Fruit fly (Drosophila melanogaster) whole organism, prepupa: ENCODE results near the gene CG5984.

Source experiments
- Blimp-1 ChIP-seq: fragments of 200-800 bp; sonication (Bioruptor generic); optimal IDR thresholded peaks from 3 replicates; lab custom pipeline; 2017; ENCODE audit warnings: missing biosample characterization, missing genetic modification characterization, mild to moderate bottlenecking, moderate library complexity, missing genetic modification reagents
- CG10631 ChIP-seq: fragments of 200-800 bp; sonication (Bioruptor generic); optimal IDR thresholded peaks from 2 replicates; lab custom pipeline; 2016; ENCODE audit warnings: missing biosample characterization, missing genetic modification characterization
- CG10669 ChIP-seq: fragments of 200-800 bp; sonication (Bioruptor generic); optimal IDR thresholded peaks from 3 replicates; lab custom pipeline; 2018; ENCODE audit warnings: missing biosample characterization, mild to moderate bottlenecking, missing genetic modification characterization, moderate library complexity
- CG11762 ChIP-seq: fragments of 200-800 bp; sonication (Bioruptor generic); optimal IDR thresholded peaks from 3 replicates; lab custom pipeline; 2016; ENCODE audit warnings: missing biosample characterization, missing genetic modification characterization; ENCODE audit not compliant: insufficient read depth
- CG11902 ChIP-seq: fragments of 200-800 bp; sonication (Bioruptor generic); optimal IDR thresholded peaks from 3 replicates; lab custom pipeline; 2016; ENCODE audit warnings: missing biosample characterization, missing genetic modification characterization
- CG15336 ChIP-seq: fragments of 200-800 bp; sonication (Bioruptor generic); IDR thresholded peaks from 2 replicates; pipeline ENCODE4 v1.3.6; 2022; ENCODE audit warnings: missing biosample characterization, missing genetic modification characterization
- CG1621 ChIP-seq: fragments of 200-800 bp; sonication (Bioruptor generic); optimal IDR thresholded peaks from 3 replicates; lab custom pipeline; 2018; ENCODE audit warnings: missing biosample characterization, mild to moderate bottlenecking, missing genetic modification characterization
- CG16779 ChIP-seq: fragments of 200-800 bp; sonication (Bioruptor generic); optimal IDR thresholded peaks from 3 replicates; lab custom pipeline; 2017; ENCODE audit warnings: missing biosample characterization, mild to moderate bottlenecking, missing genetic modification characterization
- CG3032 ChIP-seq: fragments of 200-800 bp; optimal IDR thresholded peaks from 2 replicates; lab custom pipeline; 2019; ENCODE audit warnings: missing biosample characterization, mild to moderate bottlenecking, missing genetic modification characterization, moderate library complexity
- CG32006 ChIP-seq: fragments of 200-800 bp; sonication (Bioruptor generic); optimal IDR thresholded peaks from 3 replicates; lab custom pipeline; 2017; ENCODE audit warnings: missing biosample characterization, mild to moderate bottlenecking, missing genetic modification characterization
- CG3919 ChIP-seq: fragments of 200-800 bp; sonication (Bioruptor generic); optimal IDR thresholded peaks from 3 replicates; lab custom pipeline; 2016; ENCODE audit warnings: missing biosample characterization, missing genetic modification characterization
- CG4318 ChIP-seq: fragments of 200-800 bp; sonication (Bioruptor generic); optimal IDR thresholded peaks from 3 replicates; lab custom pipeline; 2017; ENCODE audit warnings: missing biosample characterization, mild to moderate bottlenecking, missing genetic modification characterization
- CG6163 ChIP-seq: fragments of 200-800 bp; sonication (Bioruptor generic); IDR thresholded peaks from 3 replicates; pipeline ENCODE4 v1.3.6; 2022; ENCODE audit warnings: missing biosample characterization, missing genetic modification characterization
- CG6276 ChIP-seq: fragments of 200-800 bp; sonication (Bioruptor generic); optimal IDR thresholded peaks from 2 replicates; lab custom pipeline; 2017; ENCODE audit warnings: missing biosample characterization, mild to moderate bottlenecking, missing genetic modification characterization
- CG6792 ChIP-seq: fragments of 200-800 bp; sonication (Bioruptor generic); optimal IDR thresholded peaks from 3 replicates; lab custom pipeline; 2016; ENCODE audit warnings: missing biosample characterization, missing genetic modification characterization
- CG6808 ChIP-seq: fragments of 200-800 bp; sonication (Bioruptor generic); optimal IDR thresholded peaks from 3 replicates; lab custom pipeline; 2017; ENCODE audit warnings: missing biosample characterization, missing genetic modification characterization, mild to moderate bottlenecking, moderate library complexity, missing genetic modification reagents
- CG6854 ChIP-seq: fragments of 200-800 bp; sonication (Bioruptor generic); optimal IDR thresholded peaks from 2 replicates; lab custom pipeline; 2017; ENCODE audit warnings: missing biosample characterization, mild to moderate bottlenecking, missing genetic modification characterization
- CG7368 ChIP-seq: fragments of 200-800 bp; sonication (Bioruptor generic); optimal IDR thresholded peaks from 3 replicates; lab custom pipeline; 2016; ENCODE audit warnings: missing biosample characterization, missing genetic modification characterization
- CG8119 ChIP-seq: fragments of 200-800 bp; sonication (Bioruptor generic); IDR thresholded peaks from 3 replicates; pipeline ENCODE4 v1.3.6; 2022; ENCODE audit warnings: missing biosample characterization, missing genetic modification characterization
- CG8319 ChIP-seq: fragments of 200-800 bp; sonication (Bioruptor generic); optimal IDR thresholded peaks from 3 replicates; lab custom pipeline; 2016; ENCODE audit warnings: missing biosample characterization, missing genetic modification characterization
- CG9139 ChIP-seq: fragments of 200-800 bp; sonication (Bioruptor generic); optimal IDR thresholded peaks from 3 replicates; lab custom pipeline; 2017; ENCODE audit warnings: missing biosample characterization, mild to moderate bottlenecking, missing genetic modification characterization
- Eip93F ChIP-seq: fragments of 200-800 bp; sonication (Bioruptor generic); optimal IDR thresholded peaks from 2 replicates; lab custom pipeline; 2016; ENCODE audit warnings: missing biosample characterization, mild to moderate bottlenecking, missing genetic modification characterization
- Ets21C ChIP-seq: fragments of 200-800 bp; sonication (Bioruptor generic); optimal IDR thresholded peaks from 3 replicates; lab custom pipeline; 2016; ENCODE audit warnings: missing biosample characterization, missing genetic modification characterization
- Ets96B ChIP-seq: fragments of 200-800 bp; optimal IDR thresholded peaks from 2 replicates; lab custom pipeline; 2019; ENCODE audit warnings: missing biosample characterization, mild to moderate bottlenecking, missing genetic modification characterization, moderate library complexity
- Gug ChIP-seq: fragments of 200-800 bp; sonication (Bioruptor generic); IDR thresholded peaks from 2 replicates; pipeline ENCODE4 v1.3.6; 2022; ENCODE audit warnings: missing biosample characterization, missing genetic modification characterization
- Hr38 ChIP-seq: sonication (Bioruptor generic); optimal IDR thresholded peaks from 2 replicates; lab custom pipeline; 2016; ENCODE audit warnings: missing biosample characterization, missing genetic modification characterization
- Hr39 ChIP-seq: fragments of 200-800 bp; sonication (Bioruptor generic); optimal IDR thresholded peaks from 2 replicates; lab custom pipeline; 2016; ENCODE audit warnings: missing biosample characterization, missing genetic modification characterization
- Hr4 ChIP-seq: fragments of 200-800 bp; sonication (Bioruptor generic); optimal IDR thresholded peaks from 3 replicates; lab custom pipeline; 2016; ENCODE audit warnings: missing biosample characterization, missing genetic modification characterization
- Met ChIP-seq: fragments of 200-800 bp; sonication (Bioruptor generic); optimal IDR thresholded peaks from 3 replicates; lab custom pipeline; 2016; ENCODE audit warnings: missing biosample characterization, missing genetic modification characterization
- OdsH ChIP-seq: fragments of 200-800 bp; sonication (Bioruptor generic); optimal IDR thresholded peaks from 3 replicates; lab custom pipeline; 2016; ENCODE audit warnings: missing biosample characterization, missing genetic modification characterization
- Smox ChIP-seq: fragments of 200-800 bp; sonication (Bioruptor generic); optimal IDR thresholded peaks from 3 replicates; lab custom pipeline; 2016; ENCODE audit warnings: missing biosample characterization, missing genetic modification characterization
- Sox102F ChIP-seq: fragments of 200-800 bp; sonication (Bioruptor generic); optimal IDR thresholded peaks from 2 replicates; lab custom pipeline; 2016; ENCODE audit warnings: missing biosample characterization, mild to moderate bottlenecking, missing genetic modification characterization
- Sox14 ChIP-seq: fragments of 200-800 bp; sonication (Bioruptor generic); optimal IDR thresholded peaks from 3 replicates; lab custom pipeline; 2016; ENCODE audit warnings: missing biosample characterization, missing genetic modification characterization
- Sox15 ChIP-seq: fragments of 200-800 bp; sonication (Bioruptor generic); optimal IDR thresholded peaks from 3 replicates; lab custom pipeline; 2016; ENCODE audit warnings: missing biosample characterization, missing genetic modification characterization
- achi ChIP-seq: fragments of 200-800 bp; sonication (Bioruptor generic); optimal IDR thresholded peaks from 3 replicates; lab custom pipeline; 2016; ENCODE audit warnings: missing biosample characterization, missing genetic modification characterization
- acj6 ChIP-seq: fragments of 200-800 bp; sonication (Bioruptor generic); optimal IDR thresholded peaks from 3 replicates; lab custom pipeline; 2016; ENCODE audit warnings: missing biosample characterization, missing genetic modification characterization
- cyc ChIP-seq: fragments of 200-800 bp; sonication (Bioruptor generic); optimal IDR thresholded peaks from 3 replicates; lab custom pipeline; 2016; ENCODE audit warnings: missing biosample characterization, missing genetic modification characterization
- dac ChIP-seq: fragments of 200-800 bp; sonication (Bioruptor generic); optimal IDR thresholded peaks from 2 replicates; lab custom pipeline; 2017; ENCODE audit warnings: missing biosample characterization, mild to moderate bottlenecking, missing genetic modification characterization
- eg ChIP-seq: fragments of 200-800 bp; sonication (Bioruptor generic); IDR thresholded peaks from 3 replicates; pipeline ENCODE4 v1.3.6; 2022; ENCODE audit warnings: missing biosample characterization, missing genetic modification characterization
- fd59A ChIP-seq: fragments of 200-800 bp; sonication (Bioruptor generic); optimal IDR thresholded peaks from 2 replicates; lab custom pipeline; 2017; ENCODE audit warnings: missing biosample characterization, mild to moderate bottlenecking, missing genetic modification characterization, missing genetic modification reagents
- fd85E ChIP-seq: fragments of 200-800 bp; sonication (Bioruptor generic); optimal IDR thresholded peaks from 3 replicates; lab custom pipeline; 2016; ENCODE audit warnings: missing biosample characterization, missing genetic modification characterization
- fkh ChIP-seq: fragments of 200-800 bp; sonication (Bioruptor generic); optimal IDR thresholded peaks from 3 replicates; lab custom pipeline; 2017; ENCODE audit warnings: missing biosample characterization, mild to moderate bottlenecking, missing genetic modification characterization, moderate library complexity
- lz ChIP-seq: fragments of 200-800 bp; sonication (Bioruptor generic); optimal IDR thresholded peaks from 3 replicates; lab custom pipeline; 2016; ENCODE audit warnings: missing biosample characterization, missing genetic modification characterization
- net ChIP-seq: fragments of 200-800 bp; sonication (Bioruptor generic); optimal IDR thresholded peaks from 3 replicates; lab custom pipeline; 2016; ENCODE audit warnings: missing biosample characterization, missing genetic modification characterization
- pdm3 ChIP-seq: fragments of 200-800 bp; sonication (Bioruptor generic); optimal IDR thresholded peaks from 3 replicates; lab custom pipeline; 2016; ENCODE audit warnings: missing biosample characterization, missing genetic modification characterization
- salr ChIP-seq, 2 experiments: fragments of 200-800 bp; sonication (Bioruptor generic); optimal IDR thresholded peaks; 3 replicates each; lab custom pipeline; 2016 to 2018; ENCODE audit warnings: missing biosample characterization in 2 of 2, missing genetic modification characterization in 2 of 2, mild to moderate bottlenecking in 1 of 2
- spab ChIP-seq: fragments of 200-800 bp; sonication (Bioruptor generic); optimal IDR thresholded peaks from 2 replicates; lab custom pipeline; 2017; ENCODE audit warnings: missing biosample characterization, mild to moderate bottlenecking, missing genetic modification characterization, missing genetic modification reagents
- ss ChIP-seq, 2 experiments: fragments of 200-800 bp; sonication (Bioruptor generic); optimal IDR thresholded peaks; 2 replicates in 1 of 2; 3 replicates in 1 of 2; lab custom pipeline; 2017 to 2018; ENCODE audit warnings: mild to moderate bottlenecking in 2 of 2, missing biosample characterization in 2 of 2, missing genetic modification characterization in 2 of 2, moderate library complexity in 1 of 2
- svp ChIP-seq: fragments of 200-800 bp; sonication (Bioruptor generic); peaks from one replicate; lab custom pipeline; 2016; ENCODE audit warnings: missing biosample characterization, missing genetic modification characterization
- topi ChIP-seq: fragments of 200-800 bp; sonication (Bioruptor generic); optimal IDR thresholded peaks from 3 replicates; lab custom pipeline; 2016; ENCODE audit warnings: missing biosample characterization, missing genetic modification characterization
- vri ChIP-seq: fragments of 200-800 bp; sonication (Bioruptor generic); optimal IDR thresholded peaks from 3 replicates; lab custom pipeline; 2016; ENCODE audit warnings: missing biosample characterization, mild to moderate bottlenecking, missing genetic modification characterization

CG5984 gene

DNA sequence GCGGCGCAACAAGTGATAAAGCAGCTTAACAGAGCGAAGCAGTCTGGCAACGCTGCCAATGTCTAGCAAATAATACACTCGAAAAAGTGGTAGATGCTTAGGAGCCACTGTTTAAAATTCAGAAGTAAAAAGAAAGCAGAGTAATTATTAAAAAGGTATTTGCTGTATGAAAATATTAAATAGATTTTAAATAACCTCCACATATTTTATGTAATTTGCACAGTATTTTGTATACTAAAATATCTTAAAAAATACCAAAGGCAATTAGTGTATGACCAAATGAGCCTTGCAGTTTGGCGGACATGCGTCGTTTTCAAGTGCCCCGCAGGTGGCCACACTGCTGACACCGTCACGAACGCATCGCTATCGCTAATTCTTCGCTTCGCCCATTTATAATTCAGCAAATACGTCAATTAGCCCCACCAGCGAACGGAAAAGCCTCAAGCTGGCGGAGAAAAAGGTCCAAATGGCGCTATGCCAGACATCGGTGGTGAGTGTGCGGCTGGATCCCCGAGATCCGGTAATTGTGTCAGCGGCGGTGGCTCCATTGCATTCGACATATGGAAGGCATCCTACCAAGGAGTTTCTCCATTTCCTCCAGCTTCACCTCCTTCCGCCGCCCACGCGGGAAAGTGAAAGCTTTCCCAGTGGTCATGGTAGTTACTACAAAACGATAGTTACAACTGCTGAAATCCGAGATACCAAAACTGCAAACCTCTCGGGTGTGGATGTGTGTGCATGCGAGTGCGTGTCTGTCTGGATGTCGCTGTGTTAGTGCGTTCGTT lies 5.5 kb upstream of the CG5984 start, which contains the start of gene pll:
pll (minus strand) TSS at position 47 of the 785 bp plus-strand sequence.
- peak; percentile 73 for TF ChIP-seq Ets96B (tag; lab: Kevin White, UChicago)
- peak; percentile 36 for TF ChIP-seq Blimp-1
- TF ChIP-seq Gug = peak; percentile 74
- TF ChIP-seq CG11902 (GFP tag; lab: Kevin White, UChicago) = peak; percentile 75
- TF ChIP-seq Smox (GFP tag; lab: Kevin White, UChicago) = peak; percentile 78
- TF ChIP-seq CG11762 (GFP tag; lab: Kevin White, UChicago) = peak; percentile 57
- no peak for TF ChIP-seq Hr4 (GFP tag; lab: Kevin White, UChicago)
- no peak for TF ChIP-seq CG16779
- no peak for TF ChIP-seq Sox102F (GFP tag; lab: Kevin White, UChicago)
- no peak for TF ChIP-seq Hr38
- TF ChIP-seq CG9139 (GFP tag; lab: Kevin White, UChicago) = no peak
- peak; percentile 80 for TF ChIP-seq lz (GFP tag; lab: Kevin White, UChicago)
- no peak for TF ChIP-seq dac (GFP tag; lab: Kevin White, UChicago)
- TF ChIP-seq CG10631 (GFP tag; lab: Kevin White, UChicago) = no peak
- no peak for TF ChIP-seq spab (GFP tag; lab: Kevin White, UChicago)
- TF ChIP-seq OdsH (GFP tag; lab: Kevin White, UChicago) = no peak
- peak; percentile 75 for TF ChIP-seq CG6792
- TF ChIP-seq fd59A (GFP tag; lab: Kevin White, UChicago) = peak; percentile 40
- TF ChIP-seq fkh (GFP tag; lab: Kevin White, UChicago) = peak; percentile 17
- no peak for TF ChIP-seq vri (GFP tag; lab: Kevin White, UChicago)
- TF ChIP-seq pdm3 (GFP tag; lab: Kevin White, UChicago) = no peak
- peak; percentile 91 for TF ChIP-seq CG6163 (GFP tag; lab: Robert Waterston, UW)
- TF ChIP-seq acj6 (GFP tag; lab: Kevin White, UChicago) = peak; percentile 86
- TF ChIP-seq CG3919 (GFP tag; lab: Kevin White, UChicago) = peak; percentile 89
- TF ChIP-seq CG7368 (GFP tag; lab: Kevin White, UChicago) = no peak
- no peak for TF ChIP-seq Met (GFP tag; lab: Kevin White, UChicago)
- peak; percentile 65 for TF ChIP-seq CG10669 (GFP tag; lab: Kevin White, UChicago)
- TF ChIP-seq salr (GFP tag; optimal IDR thresholded peaks at IDR 0.05; lab: Kevin White, UChicago) = no peak
- peak; percentile 80 for TF ChIP-seq CG15336
- no peak for TF ChIP-seq CG6276 (GFP tag; lab: Kevin White, UChicago)
- TF ChIP-seq topi (GFP tag; lab: Kevin White, UChicago) = peak; percentile 73
- TF ChIP-seq svp (GFP tag; lab: Kevin White, UChicago) = peak; percentile 94
- no peak for TF ChIP-seq fd85E
- TF ChIP-seq Sox15 (GFP tag; lab: Kevin White, UChicago) = peak; percentile 61
- no peak for TF ChIP-seq achi (GFP tag; lab: Kevin White, UChicago)
- peak; percentile 58 for TF ChIP-seq Eip93F (GFP tag; lab: Kevin White, UChicago)
- TF ChIP-seq CG32006 (GFP tag; lab: Kevin White, UChicago) = no peak
- TF ChIP-seq CG6854 (GFP tag; lab: Kevin White, UChicago) = no peak
- no peak for TF ChIP-seq ss (GFP tag; optimal IDR thresholded peaks at IDR 0.05; lab: Kevin White, UChicago)
- peak; percentile 82 for TF ChIP-seq cyc (GFP tag; lab: Kevin White, UChicago)
- TF ChIP-seq CG8319 (GFP tag; lab: Kevin White, UChicago) = no peak
- peak; percentile 96 for TF ChIP-seq eg
- TF ChIP-seq CG8119 (GFP tag; lab: Robert Waterston, UW) = peak; percentile 75
- TF ChIP-seq net = peak; percentile 64
- TF ChIP-seq CG3032 = peak; percentile 80
- peak; percentile 83 for TF ChIP-seq Sox14 (GFP tag; lab: Kevin White, UChicago)
- no peak for TF ChIP-seq CG6808 (GFP tag; lab: Kevin White, UChicago)
- TF ChIP-seq Ets21C (GFP tag; lab: Kevin White, UChicago) = no peak
- TF ChIP-seq Hr39 (GFP tag; lab: Kevin White, UChicago) = peak; percentile 81
- no peak for TF ChIP-seq CG4318 (GFP tag; lab: Kevin White, UChicago)
- TF ChIP-seq CG1621 (tag; lab: Kevin White, UChicago) = no peak
